Worm (Caenorhabditis elegans): ENCODE measurements around the gene cap-2.

The cap-2 gene

ce11 chrII:10861723-10862486 is 7.1 kb upstream of the cap-2 start (continued):
- no peak for TF ChIP-seq snpc-3.4 (tag; optimal IDR thresholded peaks at IDR 0.05)
- TF ChIP-seq Y53G8AR.9 (GFP tag; conservative IDR thresholded peaks at IDR 0.05), result no peak
- peak; percentile 10 for TF ChIP-seq lin-40 (tag; optimal IDR thresholded peaks at IDR 0.05)
- peak; percentile 28 for TF ChIP-seq atf-7 (tag; optimal IDR thresholded peaks at IDR 0.05)
- TF ChIP-seq Y67H2A.10 (GFP tag; conservative IDR thresholded peaks at IDR 0.05), result no peak
- no peak for TF ChIP-seq him-1 (tag; optimal IDR thresholded peaks at IDR 0.05)
- no peak for TF ChIP-seq aptf-2 (GFP tag; conservative IDR thresholded peaks at IDR 0.05)
- no peak for TF ChIP-seq ekl-4 (GFP tag; IDR thresholded peaks at IDR 0.05)
- TF ChIP-seq F52B5.7 (tag; optimal IDR thresholded peaks at IDR 0.05), result no peak
- TF ChIP-seq F49E8.2 (tag; optimal IDR thresholded peaks at IDR 0.05; ENCODE audit: insufficient read depth), result no peak
- TF ChIP-seq ZK185.1 (tag; optimal IDR thresholded peaks at IDR 0.05; ENCODE audit: poor library complexity, severe bottlenecking), result no peak
- TF ChIP-seq T07F8.4 (tag; optimal IDR thresholded peaks at IDR 0.05), result no peak
- TF ChIP-seq F33H1.4 (GFP tag; IDR thresholded peaks at IDR 0.05), result no peak
- TF ChIP-seq lir-1 (GFP tag; conservative IDR thresholded peaks at IDR 0.05), result no peak
- TF ChIP-seq let-607 (tag; optimal IDR thresholded peaks at IDR 0.05), result peak in 1 of 2 experiments; percentile 80
- TF ChIP-seq B0336.3 (GFP tag; IDR thresholded peaks at IDR 0.05), result no peak; the same call in 1 of the 2 replicates
- TF ChIP-seq nhr-27 (tag; optimal IDR thresholded peaks at IDR 0.05), result no peak
- no peak for TF ChIP-seq madf-3 (GFP tag; IDR thresholded peaks at IDR 0.05)
- no peak for TF ChIP-seq ztf-18 (tag; optimal IDR thresholded peaks at IDR 0.05)
- no peak for TF ChIP-seq ceh-100 (GFP tag; IDR thresholded peaks at IDR 0.05)
- no peak for TF ChIP-seq F39B2.1 (GFP tag; IDR thresholded peaks at IDR 0.05)
- no peak for TF ChIP-seq ztf-26 (tag; optimal IDR thresholded peaks at IDR 0.05)
- no peak for TF ChIP-seq gei-17 (GFP tag; optimal IDR thresholded peaks at IDR 0.05)
- TF ChIP-seq cebp-1 (GFP tag; IDR thresholded peaks at IDR 0.05), result no peak
- peak; percentile 50 for TF ChIP-seq cebp-1 (tag; optimal IDR thresholded peaks at IDR 0.05)
- TF ChIP-seq attf-3 (GFP tag; conservative IDR thresholded peaks at IDR 0.05), result 0 out of 2 replicates have a peak, but pooled peaks have one; percentile 24

DNA sequence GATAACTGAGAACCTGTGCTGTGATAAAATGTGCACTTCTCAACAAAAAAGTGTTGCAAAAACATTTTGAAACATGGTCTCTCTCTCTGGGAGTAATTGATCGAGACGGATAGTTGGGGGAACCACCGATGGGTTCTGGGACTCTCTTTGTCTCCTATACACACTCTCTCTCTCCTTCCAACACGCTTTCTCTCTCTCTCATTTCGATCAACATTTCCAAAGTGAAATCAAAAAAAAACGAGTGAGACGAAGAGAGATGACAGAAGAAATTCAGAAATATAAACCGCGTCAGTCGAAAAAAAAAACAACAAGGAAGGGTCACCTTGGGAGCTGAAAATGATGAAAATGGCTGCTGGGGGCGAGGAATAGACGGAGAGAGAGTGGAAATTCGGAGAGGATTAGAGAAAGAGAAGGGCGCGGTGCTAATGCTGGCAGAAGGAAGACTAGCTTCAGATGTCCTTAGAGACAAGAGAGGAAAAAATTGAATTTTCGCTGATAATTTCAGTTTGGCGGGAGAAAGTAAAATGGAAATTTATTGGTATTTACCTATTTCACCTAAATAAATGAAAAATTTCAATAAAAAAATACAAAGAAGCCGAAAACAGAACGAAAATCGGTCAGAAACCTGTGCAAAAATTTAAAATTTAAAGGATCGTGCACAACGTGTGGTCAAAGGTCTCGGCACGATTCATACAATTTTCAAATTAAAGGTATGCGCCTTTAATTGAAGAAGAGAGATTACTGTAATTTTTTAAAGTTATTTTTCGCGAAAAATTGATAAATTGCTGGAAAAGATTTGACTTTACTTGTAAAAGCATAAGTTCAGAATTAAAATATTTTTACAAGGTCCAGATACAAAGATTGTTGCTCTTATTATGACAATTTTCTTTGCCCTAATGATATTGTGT is 6.0 kb upstream of the cap-2 start:
- no peak for TF ChIP-seq repo-1 (tag; optimal IDR thresholded peaks at IDR 0.05)
- TF ChIP-seq pbrm-1 (GFP tag; IDR thresholded peaks at IDR 0.05), result peak; percentile 20; the same call in 1 of the 2 replicates
- TF ChIP-seq ceh-91 (GFP tag; IDR thresholded peaks at IDR 0.05), result 0 out of 2 replicates have a peak, but pooled peaks have one; percentile 40
- no peak for TF ChIP-seq dox-1 (GFP tag; IDR thresholded peaks at IDR 0.05)
- peak; percentile 87 for TF ChIP-seq F33H1.4 (GFP tag; IDR thresholded peaks at IDR 0.05)
- no peak for TF ChIP-seq madf-10 (tag; optimal IDR thresholded peaks at IDR 0.05)
- peak; percentile 84 for TF ChIP-seq madf-6 (GFP tag; IDR thresholded peaks at IDR 0.05)
- TF ChIP-seq Y95B8A.8 (GFP tag; IDR thresholded peaks at IDR 0.05), result peak; percentile 35; the same call in 1 of the 2 replicates
- peak; percentile 16 for TF ChIP-seq dpl-1 (GFP tag; optimal IDR thresholded peaks at IDR 0.05)
- TF ChIP-seq xnd-1 (tag; optimal IDR thresholded peaks at IDR 0.05), result peak; percentile 77
- no peak for TF ChIP-seq let-607 (tag; optimal IDR thresholded peaks at IDR 0.05)
- peak; percentile 57 for TF ChIP-seq madf-8 (GFP tag; conservative IDR thresholded peaks at IDR 0.05)
- TF ChIP-seq hsf-1 (GFP tag; IDR thresholded peaks at IDR 0.05), result no peak
- no peak for TF ChIP-seq lsy-27 (tag; optimal IDR thresholded peaks at IDR 0.05; ENCODE audit: borderline replicate concordance, insufficient read depth)
- TF ChIP-seq snpc-4 (GFP tag; optimal IDR thresholded peaks at IDR 0.05), result no peak
- TF ChIP-seq snpc-4 (tag; optimal IDR thresholded peaks at IDR 0.05), result peak in 1 of 4 experiments; percentile 13
- peak; percentile 40; the same call in 1 of the 2 replicates for TF ChIP-seq D2030.7 (GFP tag; IDR thresholded peaks at IDR 0.05)
- peak; percentile 54 for TF ChIP-seq snpc-3.4 (tag; optimal IDR thresholded peaks at IDR 0.05)
- no peak for TF ChIP-seq C17E4.6 (GFP tag; IDR thresholded peaks at IDR 0.05)
- TF ChIP-seq zfh-2 (GFP tag; conservative IDR thresholded peaks at IDR 0.05), result peak; percentile 39; the same call in 1 of the 2 replicates
- TF ChIP-seq hmg-1.2 (GFP tag; IDR thresholded peaks at IDR 0.05), result peak; percentile 4; the same call in 1 of the 2 replicates

Measured in whole organism, young adult.